Fruit fly (Drosophila melanogaster) whole organism, embryonic: Measurements from ENCODE around the gene CG9919.

Source experiments
- Bgb ChIP-seq: fragments of 200-800 bp; sonication (Bioruptor generic); IDR thresholded peaks from 2 replicates; pipeline ENCODE4 v1.3.6; 2022; ENCODE audit warnings: missing biosample characterization, missing genetic modification characterization; ENCODE audit not compliant: partially characterized antibody
- CG10147 ChIP-seq: fragments of 200-800 bp; sonication (Bioruptor generic); optimal IDR thresholded peaks from 2 replicates; lab custom pipeline; 2019; ENCODE audit warnings: missing biosample characterization, mild to moderate bottlenecking, missing genetic modification characterization, moderate library complexity
- CG10321 ChIP-seq: fragments of 200-800 bp; sonication (Bioruptor generic); IDR thresholded peaks from 2 replicates; pipeline ENCODE4 v1.3.6; 2022; ENCODE audit warnings: missing biosample characterization, missing genetic modification characterization
- CG10543 ChIP-seq: fragments of 200-800 bp; sonication (Bioruptor generic); optimal IDR thresholded peaks from 3 replicates; lab custom pipeline; 2017; ENCODE audit warnings: missing biosample characterization, mild to moderate bottlenecking, missing genetic modification characterization, moderate library complexity
- CG12236 ChIP-seq: fragments of 200-800 bp; sonication (Bioruptor generic); optimal IDR thresholded peaks from 2 replicates; lab custom pipeline; 2016; ENCODE audit warnings: missing biosample characterization, missing genetic modification characterization
- CG12391 ChIP-seq: fragments of 200-800 bp; sonication (Bioruptor generic); optimal IDR thresholded peaks from 3 replicates; lab custom pipeline; 2018; ENCODE audit warnings: missing biosample characterization, mild to moderate bottlenecking, missing genetic modification characterization, moderate library complexity
- CG13123 ChIP-seq: fragments of 200-800 bp; sonication (Bioruptor generic); optimal IDR thresholded peaks from 2 replicates; lab custom pipeline; 2016; ENCODE audit warnings: missing biosample characterization, missing genetic modification characterization
- CG15601 ChIP-seq: fragments of 200-800 bp; sonication (Bioruptor generic); optimal IDR thresholded peaks from 3 replicates; lab custom pipeline; 2019; ENCODE audit warnings: missing biosample characterization, mild to moderate bottlenecking, missing genetic modification characterization, moderate library complexity
- CG17802 ChIP-seq: fragments of 200-800 bp; sonication (Bioruptor generic); optimal IDR thresholded peaks from 2 replicates; lab custom pipeline; 2018; ENCODE audit warnings: missing biosample characterization, mild to moderate bottlenecking, missing genetic modification characterization, moderate library complexity
- CG30431 ChIP-seq: fragments of 200-800 bp; sonication (Bioruptor generic); optimal IDR thresholded peaks from 2 replicates; lab custom pipeline; 2017; ENCODE audit warnings: missing biosample characterization, missing genetic modification characterization
- CG3065 ChIP-seq: fragments of 200-800 bp; sonication (Bioruptor generic); optimal IDR thresholded peaks from 2 replicates; lab custom pipeline; 2016; ENCODE audit warnings: missing biosample characterization, missing genetic modification characterization
- CG33213 ChIP-seq: fragments of 200-800 bp; sonication (Bioruptor generic); optimal IDR thresholded peaks from 3 replicates; lab custom pipeline; 2016; ENCODE audit warnings: missing biosample characterization, missing genetic modification characterization
- CG4328 ChIP-seq: fragments of 200-800 bp; sonication (Bioruptor generic); optimal IDR thresholded peaks from 3 replicates; lab custom pipeline; 2017; ENCODE audit warnings: missing biosample characterization, missing genetic modification reagents, missing genetic modification characterization
- CG4424 ChIP-seq: fragments of 200-800 bp; sonication (Bioruptor generic); optimal IDR thresholded peaks from 3 replicates; lab custom pipeline; 2016; ENCODE audit warnings: missing biosample characterization, missing genetic modification characterization
- CG6765 ChIP-seq: fragments of 200-800 bp; sonication (Bioruptor generic); optimal IDR thresholded peaks from 3 replicates; lab custom pipeline; 2017; ENCODE audit warnings: missing biosample characterization, mild to moderate bottlenecking, missing genetic modification characterization
- CG7357 ChIP-seq: fragments of 200-800 bp; sonication (Bioruptor generic); IDR thresholded peaks from 3 replicates; pipeline ENCODE4 v1.3.6; 2022; ENCODE audit warnings: missing biosample characterization, missing genetic modification characterization
- CG8924 ChIP-seq: fragments of 200-800 bp; optimal IDR thresholded peaks from 3 replicates; lab custom pipeline; 2019; ENCODE audit warnings: missing biosample characterization, mild to moderate bottlenecking, missing genetic modification characterization, moderate library complexity
- CG9817 ChIP-seq: fragments of 200-800 bp; sonication (Bioruptor generic); optimal IDR thresholded peaks from 2 replicates; lab custom pipeline; 2018; ENCODE audit warnings: missing biosample characterization, mild to moderate bottlenecking, missing genetic modification characterization, moderate library complexity
- D19B ChIP-seq: fragments of 200-800 bp; sonication (Bioruptor generic); optimal IDR thresholded peaks from 2 replicates; lab custom pipeline; 2017; ENCODE audit warnings: missing biosample characterization, mild to moderate bottlenecking, missing genetic modification characterization
- HLH4C ChIP-seq: fragments of 200-800 bp; sonication (Bioruptor generic); IDR thresholded peaks from 3 replicates; pipeline ENCODE4 v1.3.6; 2022; ENCODE audit warnings: missing biosample characterization, missing genetic modification characterization; ENCODE audit not compliant: partially characterized antibody
- Hey ChIP-seq: fragments of 200-800 bp; sonication (Bioruptor generic); optimal IDR thresholded peaks from 3 replicates; lab custom pipeline; 2018; ENCODE audit warnings: missing biosample characterization, mild to moderate bottlenecking, missing genetic modification characterization
- Jarid2 ChIP-seq: fragments of 200-800 bp; sonication (Bioruptor generic); optimal IDR thresholded peaks from 3 replicates; lab custom pipeline; 2017; ENCODE audit warnings: mild to moderate bottlenecking, missing biosample characterization, missing genetic modification reagents, missing genetic modification characterization
- Mes4 ChIP-seq: fragments of 200-800 bp; sonication (Bioruptor generic); optimal IDR thresholded peaks from 2 replicates; lab custom pipeline; 2016; ENCODE audit warnings: missing biosample characterization, missing genetic modification characterization
- Mrtf ChIP-seq: fragments of 200-800 bp; sonication (Bioruptor generic); IDR thresholded peaks from 3 replicates; pipeline ENCODE4 v1.3.6; 2022; ENCODE audit warnings: missing biosample characterization, missing genetic modification characterization
- Neu2 ChIP-seq: fragments of 200-800 bp; sonication (Bioruptor generic); optimal IDR thresholded peaks from 3 replicates; lab custom pipeline; 2016; ENCODE audit warnings: missing biosample characterization, missing genetic modification characterization, borderline replicate concordance
- Optix ChIP-seq: fragments of 200-800 bp; sonication (Bioruptor generic); IDR thresholded peaks from 3 replicates; pipeline ENCODE4 v1.3.6; 2022; ENCODE audit warnings: missing biosample characterization, missing genetic modification characterization
- Stat92E ChIP-seq, 3 experiments: fragments of >200 bp in 2 of 3; fragments of 200-800 bp in 1 of 3; sonication (Bioruptor generic) in 1 of 3; optimal IDR thresholded peaks; 2 replicates each; lab custom pipeline; 2017 to 2019; ENCODE audit warnings: missing biosample characterization in 3 of 3, missing genetic modification characterization in 3 of 3, mild to moderate bottlenecking in 1 of 3, moderate library complexity in 1 of 3
- Xbp1 ChIP-seq: fragments of 200-800 bp; sonication (Bioruptor generic); optimal IDR thresholded peaks from 3 replicates; lab custom pipeline; 2016; ENCODE audit warnings: missing biosample characterization, mild to moderate bottlenecking, missing genetic modification characterization
- amos ChIP-seq: fragments of 200-800 bp; sonication (Bioruptor generic); IDR thresholded peaks from 2 replicates; pipeline ENCODE4 v1.3.6; 2022; ENCODE audit warnings: missing biosample characterization, missing genetic modification characterization; ENCODE audit not compliant: partially characterized antibody
- bowl ChIP-seq: fragments of 200-800 bp; sonication (Bioruptor generic); IDR thresholded peaks from 2 replicates; pipeline ENCODE4 v1.3.6; 2022; ENCODE audit warnings: missing biosample characterization, missing genetic modification characterization
- chn ChIP-seq: fragments of 200-800 bp; sonication (Bioruptor generic); optimal IDR thresholded peaks from 2 replicates; lab custom pipeline; 2016; ENCODE audit warnings: missing biosample characterization, missing genetic modification characterization
- cwo ChIP-seq: fragments of 200-800 bp; sonication (Bioruptor generic); optimal IDR thresholded peaks from 3 replicates; lab custom pipeline; 2017; ENCODE audit warnings: missing biosample characterization, missing genetic modification characterization, mild to moderate bottlenecking, moderate library complexity, missing genetic modification reagents
- esg ChIP-seq: fragments of 200-800 bp; sonication (Bioruptor generic); conservative IDR thresholded peaks from 2 replicates; pipeline ENCODE4 v1.3.6; 2022; ENCODE audit warnings: missing biosample characterization, missing genetic modification characterization
- eve ChIP-seq, 2 experiments: fragments of >200 bp; optimal IDR thresholded peaks; 2 replicates each; lab custom pipeline; 2017; ENCODE audit warnings: missing biosample characterization in 2 of 2, missing genetic modification characterization in 2 of 2
- ewg ChIP-seq: fragments of 200-800 bp; sonication (Bioruptor generic); optimal IDR thresholded peaks from 3 replicates; lab custom pipeline; 2017; ENCODE audit warnings: mild to moderate bottlenecking, missing biosample characterization, missing genetic modification reagents, missing genetic modification characterization
- fd3F ChIP-seq: fragments of 200-800 bp; sonication (Bioruptor generic); optimal IDR thresholded peaks from 2 replicates; lab custom pipeline; 2018; ENCODE audit warnings: missing biosample characterization, mild to moderate bottlenecking, missing genetic modification characterization, moderate library complexity
- fd64A ChIP-seq: fragments of 200-800 bp; sonication (Bioruptor generic); optimal IDR thresholded peaks from 3 replicates; lab custom pipeline; 2018; ENCODE audit warnings: missing biosample characterization, mild to moderate bottlenecking, missing genetic modification characterization
- gcm2 ChIP-seq: fragments of 200-800 bp; sonication (Bioruptor generic); optimal IDR thresholded peaks from 2 replicates; lab custom pipeline; 2016; ENCODE audit warnings: missing biosample characterization, missing genetic modification characterization
- jumu ChIP-seq: fragments of 200-800 bp; sonication (Bioruptor generic); optimal IDR thresholded peaks from 3 replicates; lab custom pipeline; 2016; ENCODE audit warnings: missing biosample characterization, missing genetic modification characterization
- lilli ChIP-seq: fragments of 200-800 bp; sonication (Bioruptor generic); optimal IDR thresholded peaks from 3 replicates; lab custom pipeline; 2016; ENCODE audit warnings: missing biosample characterization, missing genetic modification characterization
- nmo ChIP-seq: fragments of 200-800 bp; sonication (Bioruptor generic); optimal IDR thresholded peaks from 2 replicates; lab custom pipeline; 2018; ENCODE audit warnings: missing biosample characterization, mild to moderate bottlenecking, missing genetic modification characterization, moderate library complexity
- phol ChIP-seq: fragments of 200-800 bp; sonication (Bioruptor generic); optimal IDR thresholded peaks from 3 replicates; lab custom pipeline; 2018; ENCODE audit warnings: missing biosample characterization, mild to moderate bottlenecking, missing genetic modification characterization, moderate library complexity
- repo ChIP-seq: fragments of 200-800 bp; sonication (Bioruptor generic); optimal IDR thresholded peaks from 2 replicates; lab custom pipeline; 2016; ENCODE audit warnings: missing biosample characterization, missing genetic modification characterization
- sens-2 ChIP-seq: fragments of 200-800 bp; sonication (Bioruptor generic); IDR thresholded peaks from 2 replicates; pipeline ENCODE4 v1.3.6; 2022; ENCODE audit warnings: missing biosample characterization, missing genetic modification characterization
- slou ChIP-seq: fragments of 200-800 bp; sonication (Bioruptor generic); optimal IDR thresholded peaks from 3 replicates; lab custom pipeline; 2016; ENCODE audit warnings: missing biosample characterization, missing genetic modification characterization
- stwl ChIP-seq: fragments of 200-800 bp; sonication (Bioruptor generic); optimal IDR thresholded peaks from 3 replicates; lab custom pipeline; 2018; ENCODE audit warnings: missing biosample characterization, mild to moderate bottlenecking, missing genetic modification characterization, moderate library complexity
- sug ChIP-seq: fragments of 200-800 bp; optimal IDR thresholded peaks from 2 replicates; lab custom pipeline; 2019; ENCODE audit warnings: missing biosample characterization, mild to moderate bottlenecking, missing genetic modification characterization, moderate library complexity
- tgo ChIP-seq: fragments of 200-800 bp; sonication (Bioruptor generic); IDR thresholded peaks from 3 replicates; pipeline ENCODE4 v1.3.6; 2022; ENCODE audit warnings: missing biosample characterization, missing genetic modification characterization
- tio ChIP-seq: fragments of 200-800 bp; sonication (Bioruptor generic); optimal IDR thresholded peaks from 2 replicates; lab custom pipeline; 2017; ENCODE audit warnings: missing biosample characterization, missing genetic modification characterization, inconsistent platforms
- vnd ChIP-seq: fragments of 200-800 bp; sonication (Bioruptor generic); IDR thresholded peaks from 3 replicates; pipeline ENCODE4 v1.3.6; 2022; ENCODE audit warnings: missing biosample characterization, missing genetic modification characterization; ENCODE audit not compliant: partially characterized antibody
- vvl ChIP-seq: fragments of 200-800 bp; sonication (Bioruptor generic); IDR thresholded peaks from 2 replicates; pipeline ENCODE4 v1.3.6; 2022; ENCODE audit warnings: missing biosample characterization, missing genetic modification characterization

Gene CG9919

dm6 chrX:16325472-16325871 is 5.1 kb downstream of the CG9919 start, which contains the start of gene CalpC (continued):
- TF ChIP-seq Xbp1 (GFP tag; lab: Kevin White, UChicago) (no peak), vvl (0 out of 2 replicates have a peak, but pooled peaks have one; percentile 15), CG30431 (no peak), CG10147 (GFP tag; lab: Kevin White, UChicago) (no peak), CG15601 (no peak), cwo (GFP tag; lab: Kevin White, UChicago) (no peak), sens-2 (GFP tag; lab: Robert Waterston, UW) (no peak), CG10543 (GFP tag; lab: Kevin White, UChicago) (no peak), slou (GFP tag; lab: Kevin White, UChicago) (no peak), Optix (GFP tag; lab: Robert Waterston, UW) (no peak), CG6765 (GFP tag; lab: Kevin White, UChicago) (no peak), Bgb (GFP tag; lab: Robert Waterston, UW) (peak; percentile 38; the same call in 1 of the 2 replicates), repo (no peak), Jarid2 (no peak), CG10321 (GFP tag; lab: Robert Waterston, UW) (no peak), CG8924 (tag; lab: Kevin White, UChicago) (no peak), Stat92E (GFP tag; optimal IDR thresholded peaks at IDR 0.05; lab: Kevin White, UChicago) (no peak), jumu (GFP tag; lab: Kevin White, UChicago) (no peak), Mrtf (GFP tag; lab: Robert Waterston, UW) (no peak), phol (tag; lab: Kevin White, UChicago) (peak; percentile 29), CG4328 (GFP tag; lab: Kevin White, UChicago) (no peak), fd3F (GFP tag; lab: Kevin White, UChicago) (no peak), CG4424 (GFP tag; lab: Kevin White, UChicago) (no peak), fd64A (no peak), chn (GFP tag; lab: Kevin White, UChicago) (no peak), esg (GFP tag; lab: Robert Waterston, UW) (no peak), HLH4C (GFP tag; lab: Robert Waterston, UW) (no peak), amos (GFP tag; lab: Robert Waterston, UW) (peak; percentile 39; the same call in 1 of the 2 replicates), vnd (GFP tag; lab: Robert Waterston, UW) (no peak), CG12391 (no peak), tgo (no peak), Neu2 (no peak), nmo (GFP tag; lab: Kevin White, UChicago) (no peak), sug (tag; lab: Kevin White, UChicago) (no peak), eve (GFP tag; optimal IDR thresholded peaks at IDR 0.05; lab: Kevin White, UChicago) (no peak), CG3065 (GFP tag; lab: Kevin White, UChicago) (no peak), ewg (GFP tag; lab: Kevin White, UChicago) (peak; percentile 39), bowl (no peak), CG17802 (no peak), lilli (no peak), D19B (GFP tag; lab: Kevin White, UChicago) (no peak), CG9817 (tag; lab: Kevin White, UChicago) (no peak), Hey (tag; lab: Kevin White, UChicago) (no peak), gcm2 (GFP tag; lab: Kevin White, UChicago) (no peak), CG13123 (GFP tag; lab: Kevin White, UChicago) (no peak), stwl (peak; percentile 15), CG7357 (GFP tag; lab: Robert Waterston, UW) (no peak), Mes4 (GFP tag; lab: Kevin White, UChicago) (no peak), CG33213 (GFP tag; lab: Kevin White, UChicago) (no peak), tio (GFP tag; lab: Kevin White, UChicago) (no peak), CG12236 (GFP tag; lab: Kevin White, UChicago) (no peak)
